Worm (Caenorhabditis elegans): ENCODE data around the gene math-18.

DNA sequence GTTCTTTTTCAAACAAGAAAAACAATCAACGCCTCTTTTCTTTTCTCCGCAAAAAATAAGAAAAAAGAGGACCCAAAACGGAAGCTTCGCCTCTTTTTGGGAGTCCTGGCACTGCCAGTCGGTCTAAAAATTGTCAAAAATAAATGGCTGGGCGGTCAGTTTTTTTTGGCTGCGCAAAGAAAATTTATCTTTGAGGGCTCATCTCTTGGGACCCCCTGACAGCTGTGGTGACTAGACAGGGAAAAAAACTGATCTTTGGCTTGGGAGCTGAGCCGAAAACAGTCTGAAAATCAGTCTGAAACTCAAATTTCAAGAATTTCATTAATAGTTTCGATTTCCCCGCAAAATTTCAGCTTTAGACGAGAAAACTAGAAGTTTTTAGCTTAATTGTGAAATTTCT, 36.7 kb downstream of the math-18 start:
- TF ChIP-seq flt-1 (GFP tag; IDR thresholded peaks at IDR 0.05) (no peak), ama-1 (optimal IDR thresholded peaks at IDR 0.05) (no peak)
